Worm (Caenorhabditis elegans) whole organism, young adult: ENCODE measurements around the gene K02D10.3.

Experiments used
- B0336.3 ChIP-seq: fragments of 200-800 bp; sonication (Bioruptor generic); IDR thresholded peaks from 2 replicates; pipeline ENCODE4 v1.3.6; 2022; ENCODE audit warnings: missing genetic modification characterization, missing compliant biosample characterization
- C17E4.6 ChIP-seq: fragments of 200-800 bp; sonication (Bioruptor generic); IDR thresholded peaks from 2 replicates; pipeline ENCODE4 v1.3.6; 2022; ENCODE audit warnings: missing genetic modification reagents, missing genetic modification characterization, missing compliant biosample characterization
- D2030.7 ChIP-seq: fragments of 200-800 bp; sonication (Bioruptor generic); IDR thresholded peaks from 2 replicates; pipeline ENCODE4 v1.3.6; 2022; ENCODE audit warnings: missing genetic modification reagents, missing genetic modification characterization, missing compliant biosample characterization
- F33H1.4 ChIP-seq: fragments of 200-800 bp; sonication (Bioruptor generic); IDR thresholded peaks from 2 replicates; pipeline ENCODE4 v1.3.6; 2022; ENCODE audit warnings: missing genetic modification reagents, missing genetic modification characterization, missing compliant biosample characterization
- F37B4.10 ChIP-seq: fragments of 200-800 bp; sonication (Bioruptor generic); IDR thresholded peaks from 2 replicates; pipeline ENCODE4 v1.3.6; 2022; ENCODE audit warnings: missing genetic modification characterization, missing compliant biosample characterization
- F49E8.2 ChIP-seq: sonication (generic microtip); optimal IDR thresholded peaks from 3 replicates; lab custom pipeline; 2017; ENCODE audit warnings: missing genetic modification characterization, mild to moderate bottlenecking, missing compliant biosample characterization, antibody characterized with exemption, moderate library complexity; ENCODE audit not compliant: insufficient read depth
- K11D2.4 ChIP-seq: fragments of 200-800 bp; sonication (Bioruptor generic); IDR thresholded peaks from 2 replicates; pipeline ENCODE4 v1.3.6; 2022; ENCODE audit warnings: missing genetic modification reagents, missing genetic modification characterization, missing compliant biosample characterization
- Y53G8AR.9 ChIP-seq: fragments of 200-800 bp; sonication (Bioruptor generic); conservative IDR thresholded peaks from 2 replicates; pipeline ENCODE4 v1.3.6; 2022; ENCODE audit warnings: missing genetic modification reagents, missing genetic modification characterization, missing compliant biosample characterization
- ZK185.1 ChIP-seq: sonication (generic microtip); optimal IDR thresholded peaks from 2 replicates; lab custom pipeline; 2016; ENCODE audit warnings: mild to moderate bottlenecking, missing genetic modification characterization, missing compliant biosample characterization; ENCODE audit not compliant: poor library complexity, severe bottlenecking
- aptf-3 ChIP-seq: fragments of 200-800 bp; sonication (Bioruptor generic); IDR thresholded peaks from 2 replicates; pipeline ENCODE4 v1.3.6; 2022; ENCODE audit warnings: missing genetic modification characterization, missing compliant biosample characterization
- athp-1 ChIP-seq: sonication (generic microtip); optimal IDR thresholded peaks from 2 replicates; lab custom pipeline; 2017; ENCODE audit warnings: mild to moderate bottlenecking, missing genetic modification characterization, missing compliant biosample characterization
- attf-6 ChIP-seq: fragments of 200-800 bp; sonication (Bioruptor generic); IDR thresholded peaks from 2 replicates; pipeline ENCODE4 v1.3.6; 2022; ENCODE audit warnings: missing genetic modification reagents, missing genetic modification characterization, missing compliant biosample characterization
- ccch-3 ChIP-seq: fragments of 200-800 bp; sonication (Bioruptor generic); optimal IDR thresholded peaks from 2 replicates; lab custom pipeline; 2018; ENCODE audit warnings: mild to moderate bottlenecking, missing genetic modification characterization, missing compliant biosample characterization
- cebp-2 ChIP-seq: fragments of 200-800 bp; sonication (Bioruptor generic); IDR thresholded peaks from 2 replicates; pipeline ENCODE4 v1.3.6; 2022; ENCODE audit warnings: missing genetic modification characterization, missing compliant biosample characterization
- ceh-27 ChIP-seq: fragments of 200-800 bp; sonication (Bioruptor generic); optimal IDR thresholded peaks from 2 replicates; lab custom pipeline; 2018; ENCODE audit warnings: mild to moderate bottlenecking, missing genetic modification characterization, moderate library complexity, missing compliant biosample characterization
- ceh-79 ChIP-seq: sonication (generic microtip); optimal IDR thresholded peaks from 2 replicates; lab custom pipeline; 2017; ENCODE audit warnings: mild to moderate bottlenecking, missing genetic modification characterization, missing compliant biosample characterization
- ceh-91 ChIP-seq: fragments of 200-800 bp; sonication (Bioruptor generic); IDR thresholded peaks from 2 replicates; pipeline ENCODE4 v1.3.6; 2022; ENCODE audit warnings: missing genetic modification reagents, missing genetic modification characterization, missing compliant biosample characterization
- dpl-1 ChIP-seq: fragments of 150-350 bp; optimal IDR thresholded peaks from 2 replicates; lab custom pipeline; 2014; ENCODE audit warnings: missing biosample characterization, missing genetic modification reagents, missing genetic modification characterization
- egl-44 ChIP-seq: fragments of 200-800 bp; sonication (Bioruptor generic); IDR thresholded peaks from 2 replicates; pipeline ENCODE4 v1.3.6; 2022; ENCODE audit warnings: missing genetic modification reagents, missing genetic modification characterization, missing compliant biosample characterization
- ets-4 ChIP-seq: fragments of 200-800 bp; sonication (Bioruptor generic); optimal IDR thresholded peaks from 2 replicates; lab custom pipeline; 2018; ENCODE audit warnings: mild to moderate bottlenecking, missing genetic modification characterization, missing compliant biosample characterization
- gei-17 ChIP-seq: fragments of 200-800 bp; sonication (Bioruptor generic); optimal IDR thresholded peaks from 2 replicates; lab custom pipeline; 2018; ENCODE audit warnings: mild to moderate bottlenecking, missing genetic modification characterization, missing compliant biosample characterization
- hmg-1.2 ChIP-seq: fragments of 200-800 bp; sonication (Bioruptor generic); IDR thresholded peaks from 2 replicates; pipeline ENCODE4 v1.3.6; 2022; ENCODE audit warnings: missing genetic modification reagents, missing genetic modification characterization, missing compliant biosample characterization
- hrde-1 ChIP-seq: sonication (generic microtip); optimal IDR thresholded peaks from 2 replicates; lab custom pipeline; 2016; ENCODE audit warnings: missing genetic modification characterization, mild to moderate bottlenecking, missing compliant biosample characterization, moderate library complexity, missing genotype, missing genetic modification reagents, borderline replicate concordance
- lin-54 ChIP-seq: fragments of 200-800 bp; sonication (Bioruptor generic); optimal IDR thresholded peaks from 2 replicates; lab custom pipeline; 2018; ENCODE audit warnings: mild to moderate bottlenecking, missing genetic modification characterization, missing compliant biosample characterization
- lsl-1 ChIP-seq: fragments of 200-800 bp; sonication (Bioruptor generic); optimal IDR thresholded peaks from 2 replicates; lab custom pipeline; 2018; ENCODE audit warnings: mild to moderate bottlenecking, missing genetic modification characterization, moderate library complexity, missing compliant biosample characterization
- madf-3 ChIP-seq: fragments of 200-800 bp; sonication (Bioruptor generic); IDR thresholded peaks from 2 replicates; pipeline ENCODE4 v1.3.6; 2022; ENCODE audit warnings: missing genetic modification reagents, missing genetic modification characterization, missing compliant biosample characterization
- madf-6 ChIP-seq: fragments of 200-800 bp; sonication (Bioruptor generic); IDR thresholded peaks from 2 replicates; pipeline ENCODE4 v1.3.6; 2022; ENCODE audit warnings: missing genetic modification reagents, missing genetic modification characterization, missing compliant biosample characterization
- madf-8 ChIP-seq: fragments of 200-800 bp; sonication (Bioruptor generic); conservative IDR thresholded peaks from 2 replicates; pipeline ENCODE4 v1.3.6; 2022; ENCODE audit warnings: missing genetic modification reagents, missing genetic modification characterization, missing compliant biosample characterization
- mcd-1 ChIP-seq: fragments of 200-800 bp; sonication (Bioruptor generic); IDR thresholded peaks from 2 replicates; pipeline ENCODE4 v1.3.6; 2022; ENCODE audit warnings: missing genetic modification reagents, missing genetic modification characterization, missing compliant biosample characterization
- nhr-120 ChIP-seq: fragments of 200-800 bp; sonication (Bioruptor generic); IDR thresholded peaks from 2 replicates; pipeline ENCODE4 v1.3.6; 2022; ENCODE audit warnings: missing genetic modification characterization, missing compliant biosample characterization
- nhr-179 ChIP-seq: sonication (generic microtip); optimal IDR thresholded peaks from 2 replicates; lab custom pipeline; 2016; ENCODE audit warnings: mild to moderate bottlenecking, missing genetic modification characterization, missing compliant biosample characterization
- pbrm-1 ChIP-seq: fragments of 200-800 bp; sonication (Bioruptor generic); IDR thresholded peaks from 2 replicates; pipeline ENCODE4 v1.3.6; 2022; ENCODE audit warnings: missing genetic modification reagents, missing genetic modification characterization, missing compliant biosample characterization
- sdz-38 ChIP-seq: sonication (generic microtip); optimal IDR thresholded peaks from 2 replicates; lab custom pipeline; 2016; ENCODE audit warnings: missing genotype, missing genetic modification characterization, missing compliant biosample characterization
- sea-2 ChIP-seq: fragments of 200-800 bp; sonication (Bioruptor generic); IDR thresholded peaks from 2 replicates; pipeline ENCODE4 v1.3.6; 2022; ENCODE audit warnings: missing genetic modification characterization, missing compliant biosample characterization
- snpc-1.3 ChIP-seq: sonication (generic microtip); optimal IDR thresholded peaks from 2 replicates; lab custom pipeline; 2017; ENCODE audit warnings: missing genetic modification characterization, mild to moderate bottlenecking, missing compliant biosample characterization, antibody characterized with exemption, moderate library complexity, missing genotype, missing genetic modification reagents; ENCODE audit not compliant: insufficient read depth
- sptf-2 ChIP-seq: fragments of 200-800 bp; sonication (Bioruptor generic); optimal IDR thresholded peaks from 2 replicates; lab custom pipeline; 2018; ENCODE audit warnings: mild to moderate bottlenecking, missing genetic modification characterization, missing compliant biosample characterization
- tbp1 ChIP-seq: fragments of 200-800 bp; sonication (Bioruptor generic); optimal IDR thresholded peaks from 2 replicates; lab custom pipeline; 2018; ENCODE audit warnings: mild to moderate bottlenecking, missing genetic modification characterization, missing compliant biosample characterization
- unc-130 ChIP-seq: sonication (generic microtip); optimal IDR thresholded peaks from 2 replicates; lab custom pipeline; 2016; ENCODE audit warnings: missing genetic modification reagents, missing genetic modification characterization, missing compliant biosample characterization
- xnd-1 ChIP-seq: sonication (generic microtip); optimal IDR thresholded peaks from 2 replicates; lab custom pipeline; 2016; ENCODE audit warnings: missing genotype, missing genetic modification reagents, missing genetic modification characterization, missing compliant biosample characterization
- ztf-3 ChIP-seq: fragments of 200-800 bp; sonication (Bioruptor generic); optimal IDR thresholded peaks from 2 replicates; lab custom pipeline; 2018; ENCODE audit warnings: mild to moderate bottlenecking, missing genetic modification characterization, missing compliant biosample characterization
- ztf-6 ChIP-seq: fragments of 200-800 bp; sonication (Bioruptor generic); IDR thresholded peaks from 2 replicates; pipeline ENCODE4 v1.3.6; 2022; ENCODE audit warnings: missing genetic modification reagents, missing genetic modification characterization, missing compliant biosample characterization

The K02D10.3 gene

ce11 chrIII:8767889-8768361, 3.8 kb downstream of the K02D10.3 start, which contains the start of gene mtss-1 (continued):
- TF ChIP-seq egl-44 (GFP tag; lab: Robert Waterston, UW) (no peak), hmg-1.2 (GFP tag; lab: Robert Waterston, UW) (peak; percentile 35; the same call in 1 of the 2 replicates), ceh-27 (GFP tag; lab: Kevin White, UChicago) (no peak)

- TF ChIP-seq tbp1 (no peak), nhr-179 (tag; lab: Kevin White, UChicago) (no peak), D2030.7 (no peak), hmg-1.2 (GFP tag; lab: Robert Waterston, UW) (peak; percentile 70; the same call in 1 of the 2 replicates)
These were observed 4.4 kb downstream of the K02D10.3 start, which contains the start of gene mig-22 for ce11 chrIII:8767292-8767829. Gene mig-22, minus strand, starts transcription at chrIII:8767342.

- TF ChIP-seq ztf-3 (GFP tag; lab: Kevin White, UChicago), result no peak
- TF ChIP-seq gei-17, result no peak
- TF ChIP-seq hrde-1 (tag; lab: Kevin White, UChicago), result no peak
- TF ChIP-seq C17E4.6 (GFP tag; lab: Robert Waterston, UW), result no peak
- no peak for TF ChIP-seq B0336.3 (GFP tag; lab: Robert Waterston, UW)
- no peak for TF ChIP-seq F37B4.10 (GFP tag; lab: Robert Waterston, UW)
- TF ChIP-seq mcd-1 (GFP tag; lab: Robert Waterston, UW), result no peak
- TF ChIP-seq, all 124 proteins: peak for 0
These were observed 5.3 kb downstream of the K02D10.3 start for ce11 chrIII:8766467-8766866.

- TF ChIP-seq aptf-3 (GFP tag; lab: Robert Waterston, UW), result no peak
- TF ChIP-seq sea-2 (GFP tag; lab: Robert Waterston, UW), result no peak
These were observed 6.7 kb downstream of the K02D10.3 start for ce11 chrIII:8765030-8765429.

- TF ChIP-seq ztf-6 (GFP tag; lab: Robert Waterston, UW) (no peak), ccch-3 (GFP tag; lab: Kevin White, UChicago) (no peak), madf-8 (GFP tag; lab: Robert Waterston, UW) (0 out of 2 replicates have a peak, but pooled peaks have one; percentile 31), madf-3 (GFP tag; lab: Robert Waterston, UW) (no peak), ceh-91 (peak; percentile 36; the same call in 1 of the 2 replicates), dpl-1 (no peak), tbp1 (peak; percentile 17), egl-44 (GFP tag; lab: Robert Waterston, UW) (no peak), F33H1.4 (GFP tag; lab: Robert Waterston, UW) (peak; percentile 84), cebp-2 (GFP tag; lab: Robert Waterston, UW) (no peak), K11D2.4 (GFP tag; lab: Robert Waterston, UW) (no peak), lin-54 (GFP tag; lab: Kevin White, UChicago) (peak; percentile 51), snpc-1.3 (tag; lab: Kevin White, UChicago) (peak; percentile 51), athp-1 (no peak), attf-6 (GFP tag; lab: Robert Waterston, UW) (no peak), sdz-38 (tag; lab: Kevin White, UChicago) (no peak), madf-6 (GFP tag; lab: Robert Waterston, UW) (peak; percentile 80), D2030.7 (peak; percentile 23; the same call in 1 of the 2 replicates), ets-4 (GFP tag; lab: Kevin White, UChicago) (no peak), F49E8.2 (peak; percentile 3), sptf-2 (GFP tag; lab: Kevin White, UChicago) (no peak), unc-130 (GFP tag; lab: Kevin White, UChicago) (no peak), xnd-1 (tag; lab: Kevin White, UChicago) (peak; percentile 70), pbrm-1 (GFP tag; lab: Robert Waterston, UW) (no peak), nhr-120 (GFP tag; lab: Robert Waterston, UW) (no peak), lsl-1 (GFP tag; lab: Kevin White, UChicago) (peak; percentile 89), ZK185.1 (no peak), Y53G8AR.9 (GFP tag; lab: Robert Waterston, UW) (no peak), ceh-79 (tag; lab: Kevin White, UChicago) (no peak)
These were observed 8.6 kb downstream of the K02D10.3 start for ce11 chrIII:8763111-8763510.
